Worm (Caenorhabditis elegans): ENCODE results near the gene gpdh-2.

- TF ChIP-seq unc-62 (GFP tag; optimal IDR thresholded peaks at IDR 0.05) = no peak
- TF ChIP-seq nhr-237 (tag; optimal IDR thresholded peaks at IDR 0.05) = no peak
These were observed 33.7 kb downstream of the gpdh-2 start, which contains the start of gene ZK632.9 for ce11 chrIII:9825073-9825828.

Data from whole organism, L3 larva.